Worm (Caenorhabditis elegans) whole organism, L3 larva: ENCODE data around the gene T18D3.6.

Experiments
- R02D3.7 ChIP-seq: fragments of 150-350 bp; optimal IDR thresholded peaks from 2 replicates; lab custom pipeline; 2014; ENCODE audit warnings: missing biosample characterization, missing genetic modification characterization
- ZK546.5 ChIP-seq: sonication (generic microtip); optimal IDR thresholded peaks from 2 replicates; lab custom pipeline; 2017; ENCODE audit warnings: missing biosample characterization, missing genetic modification characterization
- aly-2 ChIP-seq: fragments of 150-350 bp; optimal IDR thresholded peaks from 2 replicates; lab custom pipeline; 2014; ENCODE audit warnings: missing biosample characterization, missing genetic modification characterization
- ama-1 ChIP-seq: fragments of 150-350 bp; optimal IDR thresholded peaks from 2 replicates; lab custom pipeline; 2018
- ceh-9 ChIP-seq: sonication (generic microtip); optimal IDR thresholded peaks from 2 replicates; lab custom pipeline; 2018; ENCODE audit warnings: missing biosample characterization, missing genetic modification characterization
- daf-12 ChIP-seq: fragments of 150-350 bp; optimal IDR thresholded peaks from 2 replicates; lab custom pipeline; 2014; ENCODE audit warnings: missing biosample characterization, missing genetic modification reagents, missing genetic modification characterization
- egl-5 ChIP-seq: fragments of 150-350 bp; optimal IDR thresholded peaks from 2 replicates; lab custom pipeline; 2017; ENCODE audit warnings: missing biosample characterization, missing genetic modification reagents, missing genetic modification characterization, inconsistent platforms
- elt-2 ChIP-seq: sonication (generic microtip); optimal IDR thresholded peaks from 2 replicates; lab custom pipeline; 2016; ENCODE audit warnings: missing genetic modification reagents, mild to moderate bottlenecking, missing genetic modification characterization, missing compliant biosample characterization
- elt-3 ChIP-seq, 3 experiments: fragments of 150-350 bp in 1 of 3; sonication (generic microtip) in 2 of 3; optimal IDR thresholded peaks; 2 replicates in 2 of 3; 4 replicates in 1 of 3; lab custom pipeline; 2014 to 2017; ENCODE audit warnings: missing biosample characterization in 3 of 3, missing genetic modification characterization in 3 of 3
- fkh-10 ChIP-seq: sonication (generic microtip); optimal IDR thresholded peaks from 2 replicates; lab custom pipeline; 2017; ENCODE audit warnings: missing biosample characterization, missing genetic modification reagents, missing genetic modification characterization
- fkh-2 ChIP-seq: fragments of 150-350 bp; optimal IDR thresholded peaks from 2 replicates; lab custom pipeline; 2014; ENCODE audit warnings: missing biosample characterization, missing genetic modification reagents, missing genetic modification characterization
- fos-1 ChIP-seq: fragments of 150-350 bp; optimal IDR thresholded peaks from 2 replicates; lab custom pipeline; 2014; ENCODE audit warnings: missing biosample characterization, missing genetic modification characterization
- hmg-11 ChIP-seq: sonication (generic microtip); optimal IDR thresholded peaks from 2 replicates; lab custom pipeline; 2016; ENCODE audit warnings: missing genetic modification characterization, missing compliant biosample characterization
- jun-1 ChIP-seq: fragments of 150-350 bp; optimal IDR thresholded peaks from 2 replicates; lab custom pipeline; 2014; ENCODE audit warnings: missing biosample characterization, missing genetic modification reagents, missing genetic modification characterization
- lin-15B ChIP-seq: fragments of 150-350 bp; optimal IDR thresholded peaks from 2 replicates; lab custom pipeline; 2014; ENCODE audit warnings: missing biosample characterization, missing genetic modification characterization
- lin-39 ChIP-seq: fragments of 150-350 bp; optimal IDR thresholded peaks from 2 replicates; lab custom pipeline; 2018; ENCODE audit warnings: missing biosample characterization, missing genetic modification reagents, missing genetic modification characterization
- lsy-12 ChIP-seq: sonication (generic microtip); optimal IDR thresholded peaks from 2 replicates; lab custom pipeline; 2016; ENCODE audit warnings: mild to moderate bottlenecking, missing genetic modification characterization, missing compliant biosample characterization
- mml-1 ChIP-seq: fragments of 150-350 bp; sonication (generic microtip); optimal IDR thresholded peaks from 3 replicates; lab custom pipeline; 2014; ENCODE audit warnings: missing biosample characterization, missing genetic modification characterization
- nfya-1 ChIP-seq: sonication (generic microtip); optimal IDR thresholded peaks from 2 replicates; lab custom pipeline; 2017; ENCODE audit warnings: missing genetic modification characterization, mild to moderate bottlenecking, missing compliant biosample characterization, antibody characterized with exemption, moderate library complexity; ENCODE audit not compliant: insufficient read depth
- nhr-12 ChIP-seq: fragments of 150-350 bp; optimal IDR thresholded peaks from 2 replicates; lab custom pipeline; 2014; ENCODE audit warnings: missing biosample characterization, missing genetic modification characterization
- nhr-28 ChIP-seq: fragments of 150-350 bp; optimal IDR thresholded peaks from 2 replicates; lab custom pipeline; 2014; ENCODE audit warnings: missing biosample characterization, missing genetic modification characterization
- nhr-76 ChIP-seq: fragments of 150-350 bp; sonication (generic microtip); optimal IDR thresholded peaks from 5 replicates; lab custom pipeline; 2014; ENCODE audit warnings: missing biosample characterization, missing genetic modification characterization
- nhr-77 ChIP-seq: fragments of 150-350 bp; optimal IDR thresholded peaks from 2 replicates; lab custom pipeline; 2014; ENCODE audit warnings: missing biosample characterization, missing genetic modification characterization
- pha-4 ChIP-seq: fragments of 150-350 bp; optimal IDR thresholded peaks from 2 replicates; lab custom pipeline; 2014; ENCODE audit warnings: missing biosample characterization, missing genetic modification reagents, missing genetic modification characterization
- pqm-1 ChIP-seq: fragments of 150-350 bp; optimal IDR thresholded peaks from 2 replicates; lab custom pipeline; 2017; ENCODE audit warnings: missing biosample characterization, missing genetic modification characterization, inconsistent platforms
- skn-1 ChIP-seq: fragments of 150-350 bp; optimal IDR thresholded peaks from 2 replicates; lab custom pipeline; 2014; ENCODE audit warnings: missing biosample characterization, missing genetic modification characterization
- snpc-4 ChIP-seq: fragments of 150-350 bp; optimal IDR thresholded peaks from 2 replicates; lab custom pipeline; 2014; ENCODE audit warnings: missing biosample characterization, missing genetic modification characterization
- tbx-2 ChIP-seq: sonication (generic microtip); optimal IDR thresholded peaks from 2 replicates; lab custom pipeline; 2016; ENCODE audit warnings: mild to moderate bottlenecking, missing genetic modification characterization, missing compliant biosample characterization
- unc-39 ChIP-seq: sonication (generic microtip); optimal IDR thresholded peaks from 4 replicates; lab custom pipeline; 2017; ENCODE audit warnings: missing biosample characterization, missing genetic modification characterization
- unc-62 ChIP-seq: fragments of 150-350 bp; sonication (generic microtip); optimal IDR thresholded peaks from 4 replicates; lab custom pipeline; 2014; ENCODE audit warnings: missing biosample characterization, missing genetic modification reagents, missing genetic modification characterization
- zag-1 ChIP-seq: fragments of 150-350 bp; optimal IDR thresholded peaks from 2 replicates; lab custom pipeline; 2014; ENCODE audit warnings: missing biosample characterization, missing genetic modification characterization
- ztf-11 ChIP-seq: fragments of 150-350 bp; optimal IDR thresholded peaks from 2 replicates; lab custom pipeline; 2014; ENCODE audit warnings: missing biosample characterization, missing genetic modification characterization
- ztf-4 ChIP-seq: fragments of 150-350 bp; optimal IDR thresholded peaks from 2 replicates; lab custom pipeline; 2014; ENCODE audit warnings: missing biosample characterization, missing genetic modification characterization

The T18D3.6 gene

DNA sequence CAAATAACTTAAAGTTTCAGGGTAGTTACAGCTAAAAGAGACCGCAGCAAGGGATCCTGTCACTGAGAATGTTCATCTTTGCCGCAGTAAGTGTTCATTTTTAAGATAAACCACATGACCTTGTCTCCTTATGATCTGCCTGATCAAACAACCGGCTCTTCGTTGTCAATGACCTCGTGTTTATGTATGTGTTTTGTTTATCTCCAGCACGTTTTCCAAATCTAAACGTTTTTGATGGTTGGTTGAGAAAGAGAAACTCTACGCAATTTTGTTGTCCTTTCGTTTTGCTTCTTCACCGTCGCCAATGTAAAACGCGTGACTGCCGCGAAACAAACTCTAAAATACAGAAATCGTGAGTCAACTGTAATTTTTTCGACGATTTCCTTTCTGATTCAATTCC lies 15.6 kb upstream of the T18D3.6 start, which contains the start of gene tsct-1:
TSS of gene tsct-1 (plus strand) at position 12 of the 400 bp plus-strand sequence.
- peak; percentile 86 for TF ChIP-seq pha-4 (tag; lab: Kevin White, UChicago)
- TF ChIP-seq skn-1 (tag; lab: Kevin White, UChicago): no peak

DNA sequence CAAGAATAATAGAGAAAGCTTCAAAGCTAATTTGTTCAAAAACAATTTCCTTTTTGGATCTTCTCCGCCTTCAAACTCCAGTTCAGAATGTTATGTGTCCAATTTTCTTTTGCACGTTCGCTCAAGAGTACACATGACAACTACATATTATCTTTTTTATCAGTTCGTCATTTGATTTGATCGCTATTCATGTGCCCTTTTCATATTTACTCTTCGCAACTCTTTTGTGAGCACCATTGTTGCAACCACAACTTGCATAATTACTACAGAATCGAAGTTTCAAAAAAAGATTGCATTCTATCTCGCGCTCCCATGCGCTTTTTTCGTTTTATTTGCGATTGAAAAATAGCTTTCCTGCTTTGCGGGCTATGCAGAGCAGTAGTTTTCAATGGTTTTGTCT lies 14.4 kb upstream of the T18D3.6 start:
- peak; percentile 56 for TF ChIP-seq pha-4 (tag; lab: Kevin White, UChicago)
- TF ChIP-seq jun-1: no peak
- peak; percentile 22 for TF ChIP-seq pqm-1 (tag; lab: Kevin White, UChicago)
- TF ChIP-seq elt-2 (tag; lab: Kevin White, UChicago): peak; percentile 41

DNA sequence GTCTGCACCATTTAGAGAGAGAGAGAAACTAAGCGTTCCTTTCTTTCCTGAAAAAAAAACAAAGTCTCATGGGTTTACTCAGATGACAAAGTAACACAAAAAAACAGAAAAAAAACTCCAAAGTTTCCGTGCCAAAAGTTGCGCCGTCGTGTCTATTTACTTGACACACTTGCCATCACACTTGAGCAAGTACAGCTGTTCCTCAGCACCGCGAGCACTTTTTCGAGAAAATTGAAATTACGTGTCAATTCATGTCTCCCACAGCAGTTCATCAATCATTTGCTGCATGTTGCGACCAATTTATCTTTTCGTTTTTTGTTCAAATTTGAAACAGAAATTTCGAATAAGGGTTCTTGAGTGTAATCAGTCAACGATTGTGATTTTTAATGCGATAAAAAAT lies 13.2 kb upstream of the T18D3.6 start:
- TF ChIP-seq unc-62 (GFP tag; lab: Kevin White, UChicago) (no peak), lin-39 (tag; lab: Kevin White, UChicago) (peak; percentile 30), pha-4 (tag; lab: Kevin White, UChicago) (peak; percentile 51)

DNA sequence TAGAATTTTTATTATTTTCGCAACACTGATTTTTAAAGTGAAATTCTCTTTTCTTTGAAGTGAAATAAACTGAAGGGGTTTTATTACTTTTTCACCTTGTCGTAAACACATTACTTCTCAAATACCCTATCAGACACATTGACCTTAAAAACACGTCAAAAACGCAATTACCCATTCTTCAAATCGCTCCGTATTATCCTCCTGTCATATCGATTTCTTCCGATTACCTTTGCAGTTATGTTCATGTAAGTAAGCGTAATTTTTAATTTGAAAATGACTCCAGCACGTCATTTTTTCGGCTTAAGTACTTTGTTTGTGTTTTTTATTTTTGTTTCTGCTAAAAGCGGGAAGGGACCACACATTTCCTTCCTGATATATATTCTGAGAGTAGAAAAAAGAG lies 11.4 kb upstream of the T18D3.6 start:
- TF ChIP-seq aly-2 (no peak), snpc-4 (tag; lab: Kevin White, UChicago) (no peak), egl-5 (tag; lab: Kevin White, UChicago) (peak; percentile 87), skn-1 (tag; lab: Kevin White, UChicago) (no peak), lsy-12 (no peak), jun-1 (no peak)

DNA sequence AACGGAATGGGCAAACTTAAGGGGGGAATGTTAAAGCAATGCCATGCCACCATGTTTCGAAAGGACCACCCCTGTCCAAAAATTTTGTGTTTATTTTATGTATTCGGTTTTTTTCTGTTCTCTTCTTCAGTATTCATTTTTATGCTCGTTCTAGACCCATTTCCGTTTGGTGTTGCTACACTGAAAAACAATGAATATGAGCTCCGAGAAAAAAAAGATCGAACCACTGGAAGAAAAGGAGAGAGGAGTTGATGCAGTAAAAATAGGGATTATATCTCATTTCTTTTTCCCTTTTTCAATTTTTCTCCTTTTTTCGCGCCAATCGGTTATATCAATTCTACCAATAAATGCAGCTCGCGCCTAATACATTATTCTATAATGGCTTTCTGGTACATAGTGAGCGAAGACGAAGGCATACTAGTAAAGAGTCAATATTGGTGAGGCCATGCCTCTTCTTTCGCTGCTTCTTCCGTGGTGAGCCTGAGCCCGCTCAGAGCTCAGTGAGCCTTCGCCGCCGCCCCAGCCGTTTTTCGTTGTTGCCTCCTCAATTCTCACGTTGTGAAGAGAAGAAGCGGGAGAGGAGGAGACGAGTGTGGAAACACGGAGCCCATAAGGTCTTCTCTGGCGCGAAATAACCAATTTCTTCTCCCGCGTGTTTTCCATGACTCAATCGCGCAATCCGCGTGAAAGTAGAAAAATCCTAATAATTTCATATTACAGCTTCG lies 9.5 kb upstream of the T18D3.6 start:
- TF ChIP-seq egl-5 (tag; lab: Kevin White, UChicago) (no peak), ztf-11 (tag; lab: Kevin White, UChicago) (no peak), ztf-4 (tag; lab: Kevin White, UChicago) (no peak), zag-1 (no peak), lin-39 (tag; lab: Kevin White, UChicago) (peak; percentile 26), ZK546.5 (tag; lab: Kevin White, UChicago) (no peak), nhr-12 (tag; lab: Kevin White, UChicago) (no peak), daf-12 (no peak), hmg-11 (tag; lab: Kevin White, UChicago) (peak; percentile 10), ama-1 (lab: Kevin White, UChicago) (no peak)
- TF ChIP-seq, all 47 proteins: peak for 2

DNA sequence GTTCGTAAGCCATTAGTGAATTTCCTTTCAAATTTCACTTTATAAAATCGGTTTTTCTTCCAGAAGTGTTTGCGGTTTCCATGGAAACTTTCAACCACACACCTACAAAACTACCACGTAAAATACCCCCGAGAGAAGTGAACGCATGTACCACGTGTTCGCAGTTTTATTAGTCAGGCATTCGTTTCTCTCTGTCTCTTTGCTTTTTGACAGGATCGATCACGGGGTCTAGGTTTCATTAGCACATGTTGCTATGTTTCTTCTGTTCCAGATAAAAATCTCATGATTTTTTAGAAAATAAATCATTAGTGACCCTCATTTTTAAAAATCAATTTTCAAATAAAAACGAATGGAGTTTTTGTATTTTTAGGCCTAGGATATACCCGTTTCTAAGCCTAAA lies 5.3 kb upstream of the T18D3.6 start:
- TF ChIP-seq tbx-2 (tag; lab: Kevin White, UChicago) (no peak), jun-1 (no peak), unc-62 (GFP tag; lab: Kevin White, UChicago) (no peak), lsy-12 (no peak)

DNA sequence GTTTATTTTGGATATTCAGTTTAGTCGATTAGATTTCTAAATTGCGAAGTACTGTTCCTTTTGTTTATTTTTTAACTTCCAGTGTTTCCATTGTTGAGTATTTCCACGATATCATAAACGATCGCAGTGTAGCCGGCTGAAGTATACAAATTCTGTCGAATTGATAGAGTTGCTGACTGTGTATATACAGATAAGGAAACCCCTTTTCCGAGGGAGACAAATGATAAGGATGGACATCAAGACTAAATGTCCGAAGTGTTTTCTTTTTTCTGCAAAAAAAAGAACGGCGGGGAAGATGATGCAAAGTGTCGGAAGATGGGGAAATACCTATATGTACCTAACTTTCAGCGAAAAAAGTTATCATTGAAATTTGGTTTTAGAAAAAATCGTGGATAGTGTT lies 3.1 kb upstream of the T18D3.6 start:
- TF ChIP-seq pqm-1 (tag; lab: Kevin White, UChicago) (peak; percentile 17), elt-2 (tag; lab: Kevin White, UChicago) (peak; percentile 61), ama-1 (lab: Kevin White, UChicago) (no peak)

DNA sequence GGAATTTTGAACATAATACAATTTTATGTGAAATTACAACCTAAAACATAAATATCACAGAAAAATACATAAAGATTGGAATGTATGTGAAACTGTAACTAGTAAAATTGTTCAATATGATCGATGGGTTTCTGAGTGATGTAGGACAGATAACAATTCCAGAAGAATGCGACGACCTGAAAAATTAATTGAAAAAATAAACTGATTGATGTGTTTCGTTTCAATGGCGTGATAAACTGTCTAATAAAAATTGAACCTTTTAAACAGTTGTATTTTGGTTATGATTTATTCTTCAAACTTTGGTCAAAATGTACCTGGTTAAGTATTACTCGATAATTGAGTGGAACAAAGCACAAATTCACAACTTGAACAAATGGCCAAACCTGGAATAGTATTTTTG lies 1.6 kb downstream of the T18D3.6 start:
- TF ChIP-seq R02D3.7 (tag; lab: Kevin White, UChicago): no peak
- TF ChIP-seq lin-39 (tag; lab: Kevin White, UChicago): no peak
- TF ChIP-seq mml-1 (tag; lab: Kevin White, UChicago): no peak

DNA sequence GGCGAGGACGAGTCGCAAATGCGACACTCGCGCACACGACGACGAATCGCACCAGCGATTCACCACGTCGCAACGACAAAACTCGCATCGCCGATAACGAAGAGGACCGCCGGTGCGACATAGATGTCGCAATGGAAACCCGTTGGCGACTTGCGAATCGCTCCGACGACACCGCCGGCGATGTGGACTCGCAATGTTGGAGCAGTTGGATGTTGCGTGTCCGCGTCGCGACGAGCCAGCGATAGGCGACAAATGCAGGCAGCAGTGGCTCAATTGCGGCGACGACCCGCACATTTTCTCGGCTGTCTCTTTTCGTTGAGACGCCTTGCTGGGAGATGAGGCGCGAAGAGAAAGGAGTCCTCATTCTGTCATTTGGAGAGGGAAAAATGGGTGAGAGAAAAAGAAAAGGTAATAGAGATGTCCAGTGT lies 2.5 kb downstream of the T18D3.6 start:
- TF ChIP-seq lsy-12 (no peak), jun-1 (no peak), fos-1 (tag; lab: Kevin White, UChicago) (no peak), unc-39 (tag; lab: Kevin White, UChicago) (no peak), hmg-11 (tag; lab: Kevin White, UChicago) (peak; percentile 37), nhr-77 (no peak), fkh-10 (no peak), ceh-9 (tag; lab: Kevin White, UChicago) (no peak), ama-1 (lab: Kevin White, UChicago) (no peak), unc-62 (GFP tag; lab: Kevin White, UChicago) (no peak), nhr-12 (tag; lab: Kevin White, UChicago) (no peak), elt-3 (tag; optimal IDR thresholded peaks at IDR 0.05; lab: Kevin White, UChicago) (no peak), lin-15B (tag; lab: Kevin White, UChicago) (peak; percentile 34), fkh-2 (tag; lab: Kevin White, UChicago) (no peak), nhr-76 (tag; lab: Kevin White, UChicago) (no peak), ZK546.5 (tag; lab: Kevin White, UChicago) (no peak), nhr-28 (tag; lab: Kevin White, UChicago) (no peak), pha-4 (tag; lab: Kevin White, UChicago) (peak; percentile 3), lin-39 (tag; lab: Kevin White, UChicago) (peak; percentile 74), egl-5 (tag; lab: Kevin White, UChicago) (peak; percentile 28), nfya-1 (tag; lab: Kevin White, UChicago) (peak; percentile 49)
